Fruit fly (Drosophila melanogaster): ENCODE measurements around the gene CG15742.
A peak's percentile ranks its signal among the peaks of the same experiment; 100 is the strongest.

Gene CG15742

dm6 chrX:13273417-13273816 is 15.1 kb upstream of the CG15742 start:
- no peak for TF ChIP-seq h (GFP tag; optimal IDR thresholded peaks at IDR 0.05)
- TF ChIP-seq br (GFP tag; optimal IDR thresholded peaks at IDR 0.05): no peak
- no peak for TF ChIP-seq dsf (GFP tag; optimal IDR thresholded peaks at IDR 0.05; ENCODE audit: borderline replicate concordance)
- no peak for TF ChIP-seq usp (GFP tag; optimal IDR thresholded peaks at IDR 0.05)
- TF ChIP-seq fru (GFP tag; optimal IDR thresholded peaks at IDR 0.05): no peak
- TF ChIP-seq Abd-B (GFP tag; optimal IDR thresholded peaks at IDR 0.05): no peak
- TF ChIP-seq tai (GFP tag; optimal IDR thresholded peaks at IDR 0.05): no peak
- TF ChIP-seq dmrt93B (GFP tag; optimal IDR thresholded peaks at IDR 0.05): no peak
- no peak for TF ChIP-seq lola (GFP tag; optimal IDR thresholded peaks at IDR 0.05)
- no peak for TF ChIP-seq Hr78 (GFP tag; optimal IDR thresholded peaks at IDR 0.05)
- TF ChIP-seq Rel (GFP tag; optimal IDR thresholded peaks at IDR 0.05): no peak
- TF ChIP-seq Rel (tag; optimal IDR thresholded peaks at IDR 0.05): no peak
- TF ChIP-seq Sp1 (GFP tag; optimal IDR thresholded peaks at IDR 0.05): no peak
- no peak for TF ChIP-seq sv (GFP tag; optimal IDR thresholded peaks at IDR 0.05)
- TF ChIP-seq CrebA (GFP tag; optimal IDR thresholded peaks at IDR 0.05; ENCODE audit: borderline replicate concordance): no peak
- TF ChIP-seq rgr (GFP tag; optimal IDR thresholded peaks at IDR 0.05): no peak
- no peak for TF ChIP-seq foxo (GFP tag; optimal IDR thresholded peaks at IDR 0.05)
- TF ChIP-seq CG32264 (GFP tag; optimal IDR thresholded peaks at IDR 0.05): no peak
- no peak for TF ChIP-seq OdsH (GFP tag; optimal IDR thresholded peaks at IDR 0.05)

dm6 chrX:13272676-13273233 is 14.5 kb upstream of the CG15742 start:
- TF ChIP-seq usp (GFP tag; optimal IDR thresholded peaks at IDR 0.05) (no peak), tai (GFP tag; optimal IDR thresholded peaks at IDR 0.05) (no peak), psq (GFP tag; optimal IDR thresholded peaks at IDR 0.05) (peak; percentile 68), dl (GFP tag; optimal IDR thresholded peaks at IDR 0.05; ENCODE audit: insufficient read depth in 1 of 2, partially characterized antibody in 2 of 2) (peak in 1 of 2 experiments; percentile 45)

DNA sequence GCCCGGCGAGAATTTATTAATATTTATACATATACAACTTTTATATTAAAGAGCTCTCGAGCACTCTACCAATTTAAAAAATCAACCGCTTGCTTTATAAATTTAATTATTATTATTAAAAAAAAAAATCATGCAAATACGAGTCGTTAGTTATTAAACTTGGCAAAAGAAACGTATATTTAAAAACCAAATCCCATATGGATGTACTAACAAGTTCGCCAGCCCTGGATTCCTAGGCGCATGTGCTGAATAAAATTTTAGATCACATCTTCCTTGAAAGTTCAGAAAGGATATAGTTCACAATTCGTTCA is 417 bp upstream of the CG15742 start, which contains the start of gene comt:
TSS of gene comt (plus strand) at position 265 of the 311 bp plus-strand sequence.
- TF ChIP-seq OdsH (GFP tag; optimal IDR thresholded peaks at IDR 0.05) (peak; percentile 6), fru (GFP tag; optimal IDR thresholded peaks at IDR 0.05) (peak; percentile 16), psq (GFP tag; optimal IDR thresholded peaks at IDR 0.05) (peak; percentile 31), rgr (GFP tag; optimal IDR thresholded peaks at IDR 0.05) (no peak), HLH106 (tag; optimal IDR thresholded peaks at IDR 0.05) (peak; percentile 55)

- TF ChIP-seq OdsH (GFP tag; optimal IDR thresholded peaks at IDR 0.05): no peak
- peak; percentile 2 for TF ChIP-seq Hnf4 (GFP tag; optimal IDR thresholded peaks at IDR 0.05)
- TF ChIP-seq lola (GFP tag; optimal IDR thresholded peaks at IDR 0.05): no peak
- no peak for TF ChIP-seq ey (GFP tag; optimal IDR thresholded peaks at IDR 0.05)
- no peak for TF ChIP-seq h (GFP tag; optimal IDR thresholded peaks at IDR 0.05)
- no peak for TF ChIP-seq CG32264 (GFP tag; optimal IDR thresholded peaks at IDR 0.05)
- no peak for TF ChIP-seq rgr (GFP tag; optimal IDR thresholded peaks at IDR 0.05)
- TF ChIP-seq CrebA (GFP tag; optimal IDR thresholded peaks at IDR 0.05; ENCODE audit: borderline replicate concordance): no peak
- TF ChIP-seq Myc (optimal IDR thresholded peaks at IDR 0.05): no peak
- no peak for TF ChIP-seq Hr83 (GFP tag; optimal IDR thresholded peaks at IDR 0.05; ENCODE audit: poor library complexity, severe bottlenecking)
- no peak for TF ChIP-seq psq (GFP tag; optimal IDR thresholded peaks at IDR 0.05)
- no peak for TF ChIP-seq usp (GFP tag; optimal IDR thresholded peaks at IDR 0.05)
- TF ChIP-seq HLH106 (tag; optimal IDR thresholded peaks at IDR 0.05): no peak
- TF ChIP-seq foxo (GFP tag; optimal IDR thresholded peaks at IDR 0.05): no peak
- TF ChIP-seq Abd-B (GFP tag; optimal IDR thresholded peaks at IDR 0.05): no peak
- no peak for TF ChIP-seq tai (GFP tag; optimal IDR thresholded peaks at IDR 0.05)
- peak; percentile 18 for TF ChIP-seq brk (GFP tag; optimal IDR thresholded peaks at IDR 0.05)
- no peak for TF ChIP-seq sage (GFP tag; optimal IDR thresholded peaks at IDR 0.05)
- no peak for TF ChIP-seq dmrt93B (GFP tag; optimal IDR thresholded peaks at IDR 0.05)
- TF ChIP-seq br (GFP tag; optimal IDR thresholded peaks at IDR 0.05): no peak
- no peak for TF ChIP-seq sv (GFP tag; optimal IDR thresholded peaks at IDR 0.05)
- peak; percentile 9 for TF ChIP-seq Sp1 (GFP tag; optimal IDR thresholded peaks at IDR 0.05)
- TF ChIP-seq N (GFP tag; optimal IDR thresholded peaks at IDR 0.05): peak; percentile 79
- TF ChIP-seq dsf (GFP tag; optimal IDR thresholded peaks at IDR 0.05; ENCODE audit: borderline replicate concordance): no peak
- TF ChIP-seq Dif (GFP tag; optimal IDR thresholded peaks at IDR 0.05; ENCODE audit: partially characterized antibody): peak; percentile 6
- no peak for TF ChIP-seq pan (optimal IDR thresholded peaks at IDR 0.05)
- no peak for TF ChIP-seq Hr78 (GFP tag; optimal IDR thresholded peaks at IDR 0.05)
- peak in 1 of 2 experiments; percentile 0 for TF ChIP-seq dl (GFP tag; optimal IDR thresholded peaks at IDR 0.05; ENCODE audit: insufficient read depth in 1 of 2, partially characterized antibody in 2 of 2)
- TF ChIP-seq CG9705 (GFP tag; optimal IDR thresholded peaks at IDR 0.05): no peak
- no peak for TF ChIP-seq fru (GFP tag; optimal IDR thresholded peaks at IDR 0.05)
These were observed 1.3 kb downstream of the CG15742 start for dm6 chrX:13256967-13257366.
